Worm (Caenorhabditis elegans): Measurements from ENCODE around the gene C36C5.4.

The C36C5.4 gene

ce11 chrV:3193091-3193608 lies 26.8 kb downstream of the C36C5.4 start, which contains the start of the genes Y73C8B.3 and Y73C8B.9 (continued):
- TF ChIP-seq hlh-30 (tag; optimal IDR thresholded peaks at IDR 0.05; ENCODE audit: insufficient read depth), result no peak
- no peak for TF ChIP-seq zfp-3 (GFP tag; conservative IDR thresholded peaks at IDR 0.05)
- no peak for TF ChIP-seq ceh-28 (tag; optimal IDR thresholded peaks at IDR 0.05)
- TF ChIP-seq tag-97 (GFP tag; IDR thresholded peaks at IDR 0.05), result no peak
- TF ChIP-seq D1046.2 (GFP tag; IDR thresholded peaks at IDR 0.05), result no peak
- TF ChIP-seq dpl-1 (GFP tag; optimal IDR thresholded peaks at IDR 0.05), result no peak
- TF ChIP-seq nhr-48 (tag; optimal IDR thresholded peaks at IDR 0.05), result peak; percentile 76
- TF ChIP-seq gei-8 (GFP tag; optimal IDR thresholded peaks at IDR 0.05), result no peak
- peak; percentile 40; the same call in 1 of the 2 replicates for TF ChIP-seq ceh-20 (GFP tag; IDR thresholded peaks at IDR 0.05)
- TF ChIP-seq nhr-237 (tag; optimal IDR thresholded peaks at IDR 0.05), result no peak
- no peak for TF ChIP-seq ama-1 (optimal IDR thresholded peaks at IDR 0.05)
- TF ChIP-seq hif-1 (tag; optimal IDR thresholded peaks at IDR 0.05), result no peak
- TF ChIP-seq fos-1 (tag; optimal IDR thresholded peaks at IDR 0.05), result no peak
- peak; percentile 100 for TF ChIP-seq nhr-28 (tag; optimal IDR thresholded peaks at IDR 0.05)

ce11 chrV:3194952-3195450 lies 28.6 kb downstream of the C36C5.4 start, which contains the start of gene Y73C8B.2:
TSS of gene Y73C8B.2 (minus strand) at chrV:3195002.
- peak; percentile 38 for TF ChIP-seq nhr-28 (tag; optimal IDR thresholded peaks at IDR 0.05)
- peak in 1 of 2 experiments; percentile 58 for TF ChIP-seq lsy-2 (tag; optimal IDR thresholded peaks at IDR 0.05)
- peak; percentile 34 for TF ChIP-seq nhr-102 (tag; optimal IDR thresholded peaks at IDR 0.05)
- no peak for TF ChIP-seq daf-16 (GFP tag; optimal IDR thresholded peaks at IDR 0.05)
- peak; percentile 13 for TF ChIP-seq daf-16 (tag; optimal IDR thresholded peaks at IDR 0.05)
- TF ChIP-seq unc-130 (GFP tag; optimal IDR thresholded peaks at IDR 0.05), result no peak
- peak; percentile 15 for TF ChIP-seq rbr-2 (tag; optimal IDR thresholded peaks at IDR 0.05)
- peak; percentile 0 for TF ChIP-seq hlh-11 (tag; optimal IDR thresholded peaks at IDR 0.05)
- peak; percentile 36; the same call in 1 of the 2 replicates for TF ChIP-seq hmg-1.1 (GFP tag; IDR thresholded peaks at IDR 0.05)
- TF ChIP-seq pqm-1 (tag; optimal IDR thresholded peaks at IDR 0.05), result peak; percentile 14
- TF ChIP-seq snpc-4 (tag; optimal IDR thresholded peaks at IDR 0.05), result no peak
- TF ChIP-seq lin-38 (GFP tag; IDR thresholded peaks at IDR 0.05), result peak; percentile 81
- peak; percentile 7 for TF ChIP-seq nhr-77 (tag; optimal IDR thresholded peaks at IDR 0.05)
- TF ChIP-seq mep-1 (tag; optimal IDR thresholded peaks at IDR 0.05), result peak; percentile 59
- TF ChIP-seq nhr-11 (tag; optimal IDR thresholded peaks at IDR 0.05), result no peak
- TF ChIP-seq aha-1 (tag), result peak; percentile 92
- TF ChIP-seq pha-4 (GFP tag; IDR thresholded peaks at IDR 0.05), result no peak
- peak; percentile 94 for TF ChIP-seq pha-4 (tag; optimal IDR thresholded peaks at IDR 0.05)
- TF ChIP-seq lin-15B (tag; optimal IDR thresholded peaks at IDR 0.05), result no peak
- TF ChIP-seq unc-62 (GFP tag; optimal IDR thresholded peaks at IDR 0.05 in 1 of 2), result peak in 1 of 2 experiments; percentile 85
- no peak for TF ChIP-seq unc-62 (tag; optimal IDR thresholded peaks at IDR 0.05)
- peak; percentile 35 for TF ChIP-seq dve-1 (tag; optimal IDR thresholded peaks at IDR 0.05; ENCODE audit: insufficient read depth)
- peak; percentile 83 for TF ChIP-seq nhr-6 (tag; optimal IDR thresholded peaks at IDR 0.05)
- no peak for TF ChIP-seq fkh-10 (GFP tag; optimal IDR thresholded peaks at IDR 0.05)

- TF ChIP-seq ceh-44 (GFP tag; IDR thresholded peaks at IDR 0.05), result no peak
- TF ChIP-seq madf-9 (GFP tag; conservative IDR thresholded peaks at IDR 0.05), result no peak
- no peak for TF ChIP-seq mxl-3 (GFP tag; optimal IDR thresholded peaks at IDR 0.05)
- TF ChIP-seq D1046.2 (GFP tag; IDR thresholded peaks at IDR 0.05), result no peak
- TF ChIP-seq ctbp-1 (GFP tag; IDR thresholded peaks at IDR 0.05), result no peak
- no peak for TF ChIP-seq ZK546.5 (tag; optimal IDR thresholded peaks at IDR 0.05)
- no peak for TF ChIP-seq unc-130 (GFP tag; optimal IDR thresholded peaks at IDR 0.05)
- TF ChIP-seq nhr-11 (tag; optimal IDR thresholded peaks at IDR 0.05), result no peak
- TF ChIP-seq nhr-6 (tag; optimal IDR thresholded peaks at IDR 0.05), result no peak
- TF ChIP-seq Y5F2A.4 (GFP tag; optimal IDR thresholded peaks at IDR 0.05), result no peak
- TF ChIP-seq lim-7 (GFP tag; IDR thresholded peaks at IDR 0.05), result no peak
- TF ChIP-seq rbr-2 (tag; optimal IDR thresholded peaks at IDR 0.05), result no peak
- no peak for TF ChIP-seq daf-12 (tag; optimal IDR thresholded peaks at IDR 0.05)
- no peak for TF ChIP-seq F10B5.3 (tag; optimal IDR thresholded peaks at IDR 0.05)
- no peak for TF ChIP-seq mdt-29 (GFP tag; IDR thresholded peaks at IDR 0.05)
- TF ChIP-seq sdz-12 (GFP tag; optimal IDR thresholded peaks at IDR 0.05), result no peak
- TF ChIP-seq skn-1 (tag; optimal IDR thresholded peaks at IDR 0.05), result no peak
- TF ChIP-seq hlh-11 (tag; optimal IDR thresholded peaks at IDR 0.05), result no peak
- no peak for TF ChIP-seq lin-29 (GFP tag; IDR thresholded peaks at IDR 0.05)
- TF ChIP-seq daf-16 (GFP tag; optimal IDR thresholded peaks at IDR 0.05), result no peak
- TF ChIP-seq daf-16 (tag; optimal IDR thresholded peaks at IDR 0.05), result no peak
Measured at ce11 chrV:3195814-3196213, 29.5 kb downstream of the C36C5.4 start.

All from whole organism, L4 larva.